Worm (Caenorhabditis elegans): ENCODE measurements around the gene H12C20.7.

Gene H12C20.7

ce11 chrV:11531831-11532534 lies 40.8 kb downstream of the H12C20.7 start (continued):
- no peak for TF ChIP-seq F49E8.2 (tag; optimal IDR thresholded peaks at IDR 0.05; ENCODE audit: insufficient read depth)
- no peak for TF ChIP-seq xnd-1 (tag; optimal IDR thresholded peaks at IDR 0.05)
- TF ChIP-seq hmg-20 (GFP tag; IDR thresholded peaks at IDR 0.05), result no peak
- no peak for TF ChIP-seq nfya-2 (GFP tag; IDR thresholded peaks at IDR 0.05)
- TF ChIP-seq repo-1 (tag; optimal IDR thresholded peaks at IDR 0.05), result peak; percentile 59
- TF ChIP-seq K12H6.12 (tag; optimal IDR thresholded peaks at IDR 0.05), result peak; percentile 76
- TF ChIP-seq lin-35 (GFP tag; optimal IDR thresholded peaks at IDR 0.05), result peak in 1 of 3 experiments; percentile 1
- no peak for TF ChIP-seq egl-18 (GFP tag; IDR thresholded peaks at IDR 0.05)
- no peak for TF ChIP-seq nhr-120 (GFP tag; IDR thresholded peaks at IDR 0.05)
- TF ChIP-seq ZK185.1 (tag; optimal IDR thresholded peaks at IDR 0.05; ENCODE audit: poor library complexity, severe bottlenecking), result peak; percentile 40
- TF ChIP-seq zim-3 (tag; optimal IDR thresholded peaks at IDR 0.05), result peak; percentile 16
- TF ChIP-seq tbx-9 (tag; optimal IDR thresholded peaks at IDR 0.05; ENCODE audit: borderline replicate concordance), result no peak
- TF ChIP-seq ceh-79 (tag; optimal IDR thresholded peaks at IDR 0.05), result no peak
- TF ChIP-seq nfyb-1 (GFP tag; IDR thresholded peaks at IDR 0.05), result no peak
- no peak for TF ChIP-seq ztf-28 (GFP tag; IDR thresholded peaks at IDR 0.05)
- TF ChIP-seq sdz-38 (tag; optimal IDR thresholded peaks at IDR 0.05), result no peak
- peak; percentile 78 for TF ChIP-seq lin-40 (tag; optimal IDR thresholded peaks at IDR 0.05)
- no peak for TF ChIP-seq B0035.1 (tag; optimal IDR thresholded peaks at IDR 0.05)
- TF ChIP-seq rec-8 (tag; optimal IDR thresholded peaks at IDR 0.05), result no peak
- no peak for TF ChIP-seq lsy-27 (tag; optimal IDR thresholded peaks at IDR 0.05; ENCODE audit: borderline replicate concordance, insufficient read depth)
- no peak for TF ChIP-seq D2030.7 (GFP tag; IDR thresholded peaks at IDR 0.05)
- peak; percentile 20 for TF ChIP-seq gei-17 (GFP tag; optimal IDR thresholded peaks at IDR 0.05)
- TF ChIP-seq efl-1 (GFP tag; optimal IDR thresholded peaks at IDR 0.05), result no peak
- TF ChIP-seq B0019.2 (GFP tag; conservative IDR thresholded peaks at IDR 0.05), result no peak
- no peak for TF ChIP-seq ztf-25 (GFP tag; IDR thresholded peaks at IDR 0.05)
- no peak for TF ChIP-seq rcor-1 (GFP tag; IDR thresholded peaks at IDR 0.05)
- no peak for TF ChIP-seq F57C9.4 (tag; optimal IDR thresholded peaks at IDR 0.05)
- TF ChIP-seq snpc-1.1 (tag; optimal IDR thresholded peaks at IDR 0.05; ENCODE audit: insufficient read depth), result no peak
- peak; percentile 48 for TF ChIP-seq die-1 (tag; optimal IDR thresholded peaks at IDR 0.05)
- TF ChIP-seq F22D6.2 (tag; optimal IDR thresholded peaks at IDR 0.05), result peak; percentile 85
- TF ChIP-seq lir-1 (GFP tag; conservative IDR thresholded peaks at IDR 0.05), result no peak
- TF ChIP-seq nfya-1 (tag; optimal IDR thresholded peaks at IDR 0.05; ENCODE audit: borderline replicate concordance, insufficient read depth), result no peak
- no peak for TF ChIP-seq lsl-1 (GFP tag; optimal IDR thresholded peaks at IDR 0.05)
- no peak for TF ChIP-seq F39B2.1 (GFP tag; IDR thresholded peaks at IDR 0.05)
- peak; percentile 88 for TF ChIP-seq somi-1 (GFP tag; optimal IDR thresholded peaks at IDR 0.05)
- no peak for TF ChIP-seq F57A8.1 (GFP tag; optimal IDR thresholded peaks at IDR 0.05)
- TF ChIP-seq ztf-18 (tag; optimal IDR thresholded peaks at IDR 0.05), result peak; percentile 37
- no peak for TF ChIP-seq aptf-3 (GFP tag; IDR thresholded peaks at IDR 0.05)
- TF ChIP-seq tbp1 (GFP tag; optimal IDR thresholded peaks at IDR 0.05), result peak; percentile 22
- no peak for TF ChIP-seq hlh-26 (GFP tag; conservative IDR thresholded peaks at IDR 0.05)
- TF ChIP-seq F52B5.7 (tag; optimal IDR thresholded peaks at IDR 0.05), result no peak
- no peak for TF ChIP-seq madf-6 (GFP tag; IDR thresholded peaks at IDR 0.05)
- peak; percentile 84 for TF ChIP-seq nhr-90 (tag; optimal IDR thresholded peaks at IDR 0.05)
- TF ChIP-seq ztf-22 (GFP tag; optimal IDR thresholded peaks at IDR 0.05), result no peak
- TF ChIP-seq snpc-4 (GFP tag; optimal IDR thresholded peaks at IDR 0.05), result no peak
- peak in 3 of 4 experiments; percentile 10 to 58 (median 54) for TF ChIP-seq snpc-4 (tag; optimal IDR thresholded peaks at IDR 0.05)
- peak; percentile 81 for TF ChIP-seq atf-7 (tag; optimal IDR thresholded peaks at IDR 0.05)
